Fruit fly (Drosophila melanogaster) whole organism, pupa: ENCODE measurements around the gene AttD.

ENCODE experiments used
- CG32121 ChIP-seq: fragments of 200-800 bp; sonication (Bioruptor generic); IDR thresholded peaks from 2 replicates; pipeline ENCODE4 v1.3.6; 2022; ENCODE audit warnings: missing biosample characterization, missing genetic modification characterization
- CG34367 ChIP-seq: fragments of 200-800 bp; sonication (Bioruptor generic); optimal IDR thresholded peaks from 2 replicates; lab custom pipeline; 2018; ENCODE audit warnings: missing biosample characterization, mild to moderate bottlenecking, missing genetic modification characterization
- CG8159 ChIP-seq: fragments of 200-800 bp; sonication (Bioruptor generic); optimal IDR thresholded peaks from 3 replicates; lab custom pipeline; 2018; ENCODE audit warnings: missing biosample characterization, mild to moderate bottlenecking, missing genetic modification characterization, moderate library complexity
- CG9948 ChIP-seq: fragments of 200-800 bp; sonication (Bioruptor generic); optimal IDR thresholded peaks from 2 replicates; lab custom pipeline; 2018; ENCODE audit warnings: missing biosample characterization, mild to moderate bottlenecking, missing genetic modification characterization, moderate library complexity
- Pif1A ChIP-seq: fragments of 200-800 bp; sonication (Bioruptor generic); optimal IDR thresholded peaks from 3 replicates; lab custom pipeline; 2016; ENCODE audit warnings: missing biosample characterization, missing genetic modification characterization
- fd96Ca ChIP-seq: fragments of 200-800 bp; sonication (Bioruptor generic); IDR thresholded peaks from 3 replicates; pipeline ENCODE4 v1.3.6; 2022; ENCODE audit warnings: missing biosample characterization, missing genetic modification characterization

DNA sequence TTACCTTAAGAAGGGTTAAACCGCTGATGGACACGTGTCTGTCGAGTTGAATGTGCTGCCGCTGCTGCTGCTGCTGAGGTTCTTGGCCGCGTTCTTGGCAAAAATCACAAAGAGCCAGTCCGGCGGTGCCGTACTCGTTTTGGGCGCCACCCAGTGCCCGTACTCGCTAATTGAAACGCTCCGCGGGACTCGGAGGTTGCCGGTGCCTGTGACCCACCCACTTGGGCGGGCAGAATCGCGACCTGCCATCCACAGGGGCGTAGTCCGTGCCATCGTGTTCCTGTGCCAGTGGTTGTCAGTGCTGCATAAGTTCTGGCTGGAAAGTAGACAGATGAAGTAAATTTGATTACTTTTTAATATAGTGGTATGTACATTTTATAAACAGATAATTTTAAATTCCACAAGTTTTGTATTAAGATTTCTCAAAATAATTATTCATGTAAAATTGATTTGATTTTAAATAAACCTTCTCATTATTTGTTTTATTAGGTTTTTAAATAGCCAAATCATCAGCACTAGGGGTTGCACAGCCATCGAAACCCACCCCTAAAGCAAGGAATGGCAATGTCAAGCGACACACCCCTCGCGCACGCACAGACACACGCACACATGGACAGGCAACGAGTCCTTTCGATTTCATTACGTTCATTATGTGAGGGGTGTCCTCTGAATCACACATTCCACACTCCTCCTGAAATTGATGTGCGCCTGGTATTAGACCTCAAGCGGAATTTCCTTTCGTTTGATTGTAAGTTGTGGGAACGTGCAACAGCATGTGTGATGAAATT, 20.0 kb upstream of the AttD start:
- TF ChIP-seq CG32121 (GFP tag; lab: Robert Waterston, UW) = no peak
- TF ChIP-seq CG9948 = no peak
- peak; percentile 4 for TF ChIP-seq Pif1A (GFP tag; lab: Kevin White, UChicago)
- TF ChIP-seq CG34367 (tag; lab: Kevin White, UChicago) = no peak
- TF ChIP-seq fd96Ca (GFP tag; lab: Robert Waterston, UW) = no peak
- TF ChIP-seq CG8159 (tag; lab: Kevin White, UChicago) = peak; percentile 15
